Fruit fly (Drosophila melanogaster) whole organism, adult: ENCODE results near the gene Papss.

Source experiments
- CG11617 ChIP-seq: fragments of 200-800 bp; sonication (Bioruptor generic); optimal IDR thresholded peaks from 2 replicates; lab custom pipeline; 2017; ENCODE audit warnings: mild to moderate bottlenecking, missing biosample characterization, missing genetic modification reagents, missing genetic modification characterization
- CG12768 ChIP-seq: fragments of 200-800 bp; sonication (Bioruptor generic); optimal IDR thresholded peaks from 2 replicates; lab custom pipeline; 2017; ENCODE audit warnings: missing biosample characterization, missing genetic modification characterization, mild to moderate bottlenecking, moderate library complexity, missing genetic modification reagents
- CG14711 ChIP-seq: fragments of 200-800 bp; sonication (Bioruptor generic); optimal IDR thresholded peaks from 2 replicates; lab custom pipeline; 2018; ENCODE audit warnings: missing biosample characterization, mild to moderate bottlenecking, missing genetic modification characterization, moderate library complexity
- CG1620 ChIP-seq: fragments of 200-800 bp; sonication (Bioruptor generic); optimal IDR thresholded peaks from 2 replicates; lab custom pipeline; 2016; ENCODE audit warnings: missing biosample characterization, missing genetic modification characterization
- CG33017 ChIP-seq: fragments of 200-800 bp; sonication (Bioruptor generic); optimal IDR thresholded peaks from 2 replicates; lab custom pipeline; 2018; ENCODE audit warnings: missing biosample characterization, mild to moderate bottlenecking, missing genetic modification characterization, moderate library complexity
- CG5204 ChIP-seq: fragments of 200-800 bp; sonication (Bioruptor generic); optimal IDR thresholded peaks from 2 replicates; lab custom pipeline; 2016; ENCODE audit warnings: missing biosample characterization, missing genetic modification characterization
- CG7045 ChIP-seq: fragments of 200-800 bp; sonication (Bioruptor generic); optimal IDR thresholded peaks from 2 replicates; lab custom pipeline; 2017; ENCODE audit warnings: missing biosample characterization, mild to moderate bottlenecking, missing genetic modification characterization
- CG7101 ChIP-seq: fragments of 200-800 bp; sonication (Bioruptor generic); optimal IDR thresholded peaks from 2 replicates; lab custom pipeline; 2018; ENCODE audit warnings: missing biosample characterization, mild to moderate bottlenecking, missing genetic modification characterization, moderate library complexity
- Clk ChIP-seq: fragments of 200-800 bp; sonication (Bioruptor generic); optimal IDR thresholded peaks from 2 replicates; lab custom pipeline; 2017; ENCODE audit warnings: missing biosample characterization, missing genetic modification characterization
- Crg-1 ChIP-seq: fragments of 200-800 bp; sonication (Bioruptor generic); optimal IDR thresholded peaks from 2 replicates; lab custom pipeline; 2016; ENCODE audit warnings: missing biosample characterization, missing genetic modification characterization
- Hr96 ChIP-seq: fragments of 200-800 bp; sonication (Bioruptor generic); optimal IDR thresholded peaks from 2 replicates; lab custom pipeline; 2016; ENCODE audit warnings: missing biosample characterization, missing genetic modification characterization
- Mnt ChIP-seq: fragments of 200-800 bp; sonication (Bioruptor generic); optimal IDR thresholded peaks from 2 replicates; lab custom pipeline; 2016; ENCODE audit warnings: missing biosample characterization, mild to moderate bottlenecking, missing genetic modification characterization
- bab1 ChIP-seq: fragments of 200-800 bp; sonication (Bioruptor generic); optimal IDR thresholded peaks from 3 replicates; lab custom pipeline; 2019; ENCODE audit warnings: missing biosample characterization, mild to moderate bottlenecking, missing genetic modification characterization, moderate library complexity
- cic ChIP-seq: fragments of 200-800 bp; sonication (Bioruptor generic); optimal IDR thresholded peaks from 2 replicates; lab custom pipeline; 2017; ENCODE audit warnings: missing biosample characterization, mild to moderate bottlenecking, missing genetic modification characterization, moderate library complexity
- cnc ChIP-seq, 2 experiments: fragments of >200 bp; optimal IDR thresholded peaks; 2 replicates each; lab custom pipeline; 2017
- kay ChIP-seq: fragments of 200-800 bp; sonication (Bioruptor generic); peaks from one replicate; lab custom pipeline; 2016; ENCODE audit warnings: missing biosample characterization, missing genetic modification characterization, borderline replicate concordance
- ovo ChIP-seq: fragments of 200-800 bp; sonication (Bioruptor generic); optimal IDR thresholded peaks from 2 replicates; lab custom pipeline; 2016; ENCODE audit warnings: missing biosample characterization, missing genetic modification characterization
- pad ChIP-seq: fragments of 200-800 bp; sonication (Bioruptor generic); optimal IDR thresholded peaks from 3 replicates; lab custom pipeline; 2017; ENCODE audit warnings: missing biosample characterization, missing genetic modification characterization, mild to moderate bottlenecking, moderate library complexity, missing genetic modification reagents
- tj ChIP-seq: fragments of 200-800 bp; sonication (Bioruptor generic); optimal IDR thresholded peaks from 3 replicates; lab custom pipeline; 2017; ENCODE audit warnings: missing biosample characterization, mild to moderate bottlenecking, missing genetic modification characterization, moderate library complexity
- toe ChIP-seq: fragments of 200-800 bp; sonication (Bioruptor generic); optimal IDR thresholded peaks from 2 replicates; lab custom pipeline; 2016; ENCODE audit warnings: missing biosample characterization, missing genetic modification characterization

Gene Papss

dm6 chr3L:19846960-19847359 is 1.9 kb downstream of the Papss start:
- TF ChIP-seq ovo (no peak), Crg-1 (GFP tag; lab: Kevin White, UChicago) (no peak), Hr96 (no peak), CG33017 (tag; lab: Kevin White, UChicago) (no peak), CG7101 (tag; lab: Kevin White, UChicago) (no peak), Clk (no peak), CG12768 (GFP tag; lab: Kevin White, UChicago) (no peak), cnc (optimal IDR thresholded peaks at IDR 0.05; lab: Kevin White, UChicago) (no peak), CG7045 (GFP tag; lab: Kevin White, UChicago) (no peak), Mnt (GFP tag; lab: Kevin White, UChicago) (no peak), cic (GFP tag; lab: Kevin White, UChicago) (no peak)

- peak; percentile 76 for TF ChIP-seq kay
- no peak for TF ChIP-seq CG1620 (GFP tag; lab: Kevin White, UChicago)
Observed at dm6 chr3L:19848080-19848479, 3.0 kb downstream of the Papss start.

DNA sequence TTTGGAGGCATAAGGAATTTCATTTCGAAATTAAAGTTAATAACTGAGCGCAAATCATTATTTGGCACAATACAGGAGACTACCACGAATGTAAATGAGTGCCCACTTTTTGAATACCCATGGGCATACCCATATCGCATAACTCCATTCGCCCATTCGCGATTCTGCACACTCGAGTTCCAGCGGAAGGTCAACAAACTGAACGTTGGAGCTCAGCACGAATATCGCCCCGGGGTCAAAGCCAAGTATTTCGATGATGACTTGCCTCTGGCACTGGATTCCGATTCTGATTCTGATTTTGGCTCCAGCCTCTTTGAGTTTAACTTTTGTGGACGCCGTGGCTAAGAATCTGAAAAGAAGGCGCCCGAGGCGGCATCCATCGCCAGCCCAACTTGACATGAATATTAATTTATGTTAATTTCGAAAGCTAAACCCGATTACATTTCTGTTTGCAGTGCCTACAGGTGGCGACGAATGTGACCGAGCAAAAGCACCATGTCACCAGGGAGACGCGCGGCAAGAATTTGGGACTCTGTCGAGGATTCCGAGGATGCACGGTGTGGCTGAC is 12.9 kb downstream of the Papss start:
- TF ChIP-seq CG7101 (tag; lab: Kevin White, UChicago) (no peak), pad (GFP tag; lab: Kevin White, UChicago) (no peak), Clk (no peak), toe (no peak), CG5204 (GFP tag; lab: Kevin White, UChicago) (no peak), cnc (optimal IDR thresholded peaks at IDR 0.05; lab: Kevin White, UChicago) (no peak), CG33017 (tag; lab: Kevin White, UChicago) (no peak), CG7045 (GFP tag; lab: Kevin White, UChicago) (no peak), bab1 (GFP tag; lab: Kevin White, UChicago) (no peak)

DNA sequence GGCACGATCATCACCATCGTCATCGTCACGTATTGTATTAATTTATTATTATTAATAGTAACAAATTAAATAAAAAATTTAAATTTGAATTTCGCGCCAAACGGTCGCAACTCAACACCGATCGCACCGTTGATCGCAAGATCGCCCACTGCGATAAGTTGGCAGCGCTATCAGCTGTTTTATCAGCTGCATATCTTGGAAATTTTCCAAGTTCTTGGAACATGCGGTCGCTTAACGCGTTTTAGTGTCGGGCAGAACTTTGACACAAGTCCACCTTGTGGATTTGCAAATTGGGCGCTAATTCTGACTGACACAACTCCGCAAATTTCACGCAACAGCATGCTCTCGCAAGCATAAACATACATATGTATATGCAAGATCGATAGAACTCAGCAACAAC is 16.1 kb downstream of the Papss start:
- peak; percentile 40 for TF ChIP-seq CG7101 (tag; lab: Kevin White, UChicago)
- no peak for TF ChIP-seq CG14711
- peak; percentile 25 for TF ChIP-seq cic (GFP tag; lab: Kevin White, UChicago)
- no peak for TF ChIP-seq CG5204 (GFP tag; lab: Kevin White, UChicago)
- no peak for TF ChIP-seq Clk
- TF ChIP-seq CG11617 (GFP tag; lab: Kevin White, UChicago) = peak; percentile 58
- TF ChIP-seq tj (GFP tag; lab: Kevin White, UChicago) = peak; percentile 73
- peak; percentile 73 for TF ChIP-seq CG12768 (GFP tag; lab: Kevin White, UChicago)
- TF ChIP-seq kay = no peak
- no peak for TF ChIP-seq CG7045 (GFP tag; lab: Kevin White, UChicago)
- TF ChIP-seq bab1 (GFP tag; lab: Kevin White, UChicago) = peak; percentile 83
- peak; percentile 37 for TF ChIP-seq Crg-1 (GFP tag; lab: Kevin White, UChicago)
- TF ChIP-seq Hr96 = peak; percentile 31
- TF ChIP-seq CG1620 (GFP tag; lab: Kevin White, UChicago) = peak; percentile 4
- TF ChIP-seq Mnt (GFP tag; lab: Kevin White, UChicago) = peak; percentile 86
- peak; percentile 44 for TF ChIP-seq pad (GFP tag; lab: Kevin White, UChicago)
- no peak for TF ChIP-seq toe
- TF ChIP-seq ovo = peak; percentile 65
- no peak for TF ChIP-seq cnc (optimal IDR thresholded peaks at IDR 0.05; lab: Kevin White, UChicago)
- TF ChIP-seq CG33017 (tag; lab: Kevin White, UChicago) = peak; percentile 16

- TF ChIP-seq CG14711 (no peak), Hr96 (no peak), CG33017 (tag; lab: Kevin White, UChicago) (no peak), kay (peak; percentile 33)
Observed at dm6 chr3L:19867238-19867637, 22.1 kb downstream of the Papss start.

DNA sequence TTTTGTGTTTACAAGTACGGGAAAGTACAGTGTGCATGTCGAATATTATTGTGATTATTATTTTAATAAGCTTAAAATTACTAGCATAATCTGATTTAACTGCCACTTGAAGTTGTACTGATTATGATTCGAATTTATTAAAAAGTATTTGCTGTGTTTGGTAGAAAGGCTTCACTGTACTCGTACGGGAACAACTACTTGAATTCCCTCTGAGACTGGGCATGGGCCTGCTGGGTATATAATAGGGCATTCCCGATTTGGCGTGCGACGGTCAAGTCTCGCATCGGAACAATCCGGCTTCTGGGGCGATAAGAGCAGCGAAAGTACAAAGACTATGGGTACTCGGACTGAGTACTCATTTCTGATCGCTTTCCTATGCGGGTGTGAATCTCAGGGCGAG is 24.6 kb downstream of the Papss start:
- TF ChIP-seq pad (GFP tag; lab: Kevin White, UChicago) (no peak), CG33017 (tag; lab: Kevin White, UChicago) (no peak), CG1620 (GFP tag; lab: Kevin White, UChicago) (no peak), cnc (optimal IDR thresholded peaks at IDR 0.05; lab: Kevin White, UChicago) (no peak), kay (peak; percentile 38), toe (no peak), CG14711 (peak; percentile 15), ovo (no peak), Clk (no peak), CG7101 (tag; lab: Kevin White, UChicago) (peak; percentile 23), bab1 (GFP tag; lab: Kevin White, UChicago) (peak; percentile 60), CG5204 (GFP tag; lab: Kevin White, UChicago) (no peak), Crg-1 (GFP tag; lab: Kevin White, UChicago) (no peak), Mnt (GFP tag; lab: Kevin White, UChicago) (peak; percentile 16), CG7045 (GFP tag; lab: Kevin White, UChicago) (no peak), tj (GFP tag; lab: Kevin White, UChicago) (no peak), CG11617 (GFP tag; lab: Kevin White, UChicago) (no peak), cic (GFP tag; lab: Kevin White, UChicago) (no peak), CG12768 (GFP tag; lab: Kevin White, UChicago) (no peak), Hr96 (no peak)
